Worm (Caenorhabditis elegans): ENCODE data around the gene ram-2.

ce11 chrII:11012532-11013179, 4.0 kb downstream of the ram-2 start:
- peak; percentile 66; the same call in 1 of the 2 replicates for TF ChIP-seq ztf-23 (GFP tag; IDR thresholded peaks at IDR 0.05)
- TF ChIP-seq ztf-29 (GFP tag; IDR thresholded peaks at IDR 0.05), result no peak
- no peak for TF ChIP-seq med-1 (GFP tag; optimal IDR thresholded peaks at IDR 0.05; ENCODE audit: insufficient read depth)
- no peak for TF ChIP-seq T22C8.4 (GFP tag; IDR thresholded peaks at IDR 0.05)
- TF ChIP-seq tab-1 (GFP tag; IDR thresholded peaks at IDR 0.05), result 0 out of 2 replicates have a peak, but pooled peaks have one; percentile 35
- TF ChIP-seq flt-1 (GFP tag; IDR thresholded peaks at IDR 0.05), result 0 out of 2 replicates have a peak, but pooled peaks have one; percentile 5
- TF ChIP-seq klf-2 (GFP tag; conservative IDR thresholded peaks at IDR 0.05), result no peak
- no peak for TF ChIP-seq cog-1 (tag; optimal IDR thresholded peaks at IDR 0.05)
- TF ChIP-seq ref-1 (GFP tag; conservative IDR thresholded peaks at IDR 0.05), result no peak
